Worm (Caenorhabditis elegans): ENCODE results near the gene sdn-1.

DNA sequence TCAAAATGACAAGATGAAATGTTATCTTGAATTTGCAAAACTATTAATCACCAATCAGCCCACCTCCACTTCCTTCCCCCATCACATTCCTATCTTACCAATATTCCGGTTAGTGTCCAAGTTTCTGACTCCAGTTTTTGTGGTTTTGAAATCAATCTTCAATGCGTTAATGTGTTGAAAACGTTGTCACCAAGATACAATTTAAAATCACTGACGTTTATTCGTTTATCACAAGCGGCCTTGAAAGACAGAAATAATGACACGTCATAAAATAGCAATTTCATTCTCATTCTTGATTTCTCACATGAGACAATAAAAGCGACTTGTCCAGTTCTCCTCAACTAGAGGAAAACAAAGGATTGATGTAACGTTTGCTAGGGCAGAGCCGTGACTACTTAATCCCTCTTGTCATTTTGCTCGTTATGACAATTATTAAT is 6.6 kb upstream of the sdn-1 start:
- TF ChIP-seq tra-4 (tag; optimal IDR thresholded peaks at IDR 0.05) (no peak), pes-1 (GFP tag; IDR thresholded peaks at IDR 0.05) (no peak), tbx-11 (GFP tag; IDR thresholded peaks at IDR 0.05) (no peak), ceh-36 (tag; optimal IDR thresholded peaks at IDR 0.05) (no peak), ama-1 (optimal IDR thresholded peaks at IDR 0.05) (no peak), flt-1 (GFP tag; IDR thresholded peaks at IDR 0.05) (no peak), ceh-13 (GFP tag; optimal IDR thresholded peaks at IDR 0.05) (no peak), scrt-1 (GFP tag; IDR thresholded peaks at IDR 0.05) (no peak), F13C5.2 (tag; optimal IDR thresholded peaks at IDR 0.05) (no peak), hmbx-1 (tag; optimal IDR thresholded peaks at IDR 0.05) (no peak), tbx-37 (GFP tag; conservative IDR thresholded peaks at IDR 0.05) (no peak), B0310.2 (tag; optimal IDR thresholded peaks at IDR 0.05) (no peak), aly-1 (tag; optimal IDR thresholded peaks at IDR 0.05) (no peak), hnd-1 (tag; optimal IDR thresholded peaks at IDR 0.05) (no peak)
